Worm (Caenorhabditis elegans): ENCODE results near the gene F59A6.13.

Gene F59A6.13

DNA sequence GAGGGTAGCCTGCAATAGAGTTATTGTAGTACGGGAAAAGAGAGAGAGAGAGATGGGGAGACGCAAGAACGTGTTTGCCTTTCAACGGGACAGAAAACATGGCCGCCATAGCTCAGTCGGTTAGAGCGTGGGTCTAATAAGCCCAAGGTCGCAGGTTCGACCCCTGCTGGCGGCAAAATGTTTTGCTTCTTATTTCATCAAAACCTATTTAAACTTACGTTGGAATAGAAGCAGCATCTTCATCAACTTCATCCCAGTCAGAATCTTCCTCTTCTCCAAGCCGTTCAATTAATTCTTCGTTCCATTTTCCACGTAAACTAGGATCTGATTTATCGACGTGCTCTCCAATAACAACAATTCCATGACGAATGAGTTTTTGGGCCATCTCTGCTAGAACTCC, 10.1 kb downstream of the F59A6.13 start:
- TF ChIP-seq nhr-11 (tag; optimal IDR thresholded peaks at IDR 0.05), result no peak
- TF ChIP-seq dmd-4 (tag; optimal IDR thresholded peaks at IDR 0.05), result no peak
- TF ChIP-seq nhr-129 (tag; optimal IDR thresholded peaks at IDR 0.05), result peak; percentile 81
- peak; percentile 36 for TF ChIP-seq nhr-21 (tag; optimal IDR thresholded peaks at IDR 0.05)
- TF ChIP-seq lin-13 (GFP tag; optimal IDR thresholded peaks at IDR 0.05), result peak; percentile 13
- TF ChIP-seq sma-3 (GFP tag; optimal IDR thresholded peaks at IDR 0.05), result peak; percentile 50
- peak; percentile 59 for TF ChIP-seq fos-1 (tag; optimal IDR thresholded peaks at IDR 0.05)
- peak; percentile 70 for TF ChIP-seq F13H6.1 (tag; optimal IDR thresholded peaks at IDR 0.05)
- TF ChIP-seq nhr-25 (tag; optimal IDR thresholded peaks at IDR 0.05), result peak; percentile 1
- TF ChIP-seq snpc-4 (tag; optimal IDR thresholded peaks at IDR 0.05), result peak; percentile 7
- TF ChIP-seq elt-1 (tag; optimal IDR thresholded peaks at IDR 0.05), result no peak
- TF ChIP-seq unc-55 (GFP tag; optimal IDR thresholded peaks at IDR 0.05), result peak; percentile 55
- peak; percentile 54 for TF ChIP-seq gmeb-1 (tag; optimal IDR thresholded peaks at IDR 0.05)
- peak; percentile 32 for TF ChIP-seq egl-27 (tag; optimal IDR thresholded peaks at IDR 0.05)
- peak in 1 of 2 experiments; percentile 10 for TF ChIP-seq mdl-1 (tag; optimal IDR thresholded peaks at IDR 0.05)
- TF ChIP-seq R02D3.7 (tag; optimal IDR thresholded peaks at IDR 0.05), result no peak
- TF ChIP-seq lsy-2 (tag; optimal IDR thresholded peaks at IDR 0.05), result peak; percentile 32 to 59
- TF ChIP-seq C34F6.9 (tag; optimal IDR thresholded peaks at IDR 0.05), result peak; percentile 34
- TF ChIP-seq sma-9 (GFP tag; optimal IDR thresholded peaks at IDR 0.05), result peak; percentile 26
- no peak for TF ChIP-seq sma-9 (tag; optimal IDR thresholded peaks at IDR 0.05)
- TF ChIP-seq lin-11 (tag; optimal IDR thresholded peaks at IDR 0.05), result peak; percentile 11
- TF ChIP-seq ceh-16 (tag; optimal IDR thresholded peaks at IDR 0.05), result peak; percentile 13
- no peak for TF ChIP-seq alr-1 (tag; optimal IDR thresholded peaks at IDR 0.05)
- no peak for TF ChIP-seq skn-1 (tag; optimal IDR thresholded peaks at IDR 0.05)

DNA sequence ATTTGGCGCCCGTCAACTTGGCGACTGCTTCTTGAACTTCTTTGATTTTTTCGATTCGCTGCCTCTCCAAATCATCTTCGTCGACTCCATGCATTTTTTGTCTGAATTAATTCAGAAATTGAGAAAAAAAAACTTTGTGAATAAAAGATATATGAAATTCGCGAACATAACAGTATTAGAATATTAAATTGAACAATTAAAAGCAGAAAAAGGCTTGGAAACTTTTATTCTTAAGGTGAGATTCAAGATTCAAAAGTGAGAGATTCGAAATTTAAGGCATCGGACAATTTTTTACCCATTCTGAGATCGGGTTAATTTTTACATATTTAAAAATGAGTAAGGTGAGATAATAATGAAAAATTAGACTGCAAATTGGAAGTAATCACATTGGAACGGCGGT, 11.3 kb downstream of the F59A6.13 start, which contains the start of gene F33G12.3:
F33G12.3 (minus strand) TSS at position 101 of the 400 bp plus-strand sequence.
- no peak for TF ChIP-seq elt-1 (tag; optimal IDR thresholded peaks at IDR 0.05)
- no peak for TF ChIP-seq ceh-16 (tag; optimal IDR thresholded peaks at IDR 0.05)
- TF ChIP-seq mdl-1 (tag; optimal IDR thresholded peaks at IDR 0.05), result no peak
- TF ChIP-seq ceh-82 (tag; optimal IDR thresholded peaks at IDR 0.05), result no peak
- TF ChIP-seq unc-55 (GFP tag; optimal IDR thresholded peaks at IDR 0.05), result no peak
- TF ChIP-seq nhr-6 (tag; optimal IDR thresholded peaks at IDR 0.05), result no peak

DNA sequence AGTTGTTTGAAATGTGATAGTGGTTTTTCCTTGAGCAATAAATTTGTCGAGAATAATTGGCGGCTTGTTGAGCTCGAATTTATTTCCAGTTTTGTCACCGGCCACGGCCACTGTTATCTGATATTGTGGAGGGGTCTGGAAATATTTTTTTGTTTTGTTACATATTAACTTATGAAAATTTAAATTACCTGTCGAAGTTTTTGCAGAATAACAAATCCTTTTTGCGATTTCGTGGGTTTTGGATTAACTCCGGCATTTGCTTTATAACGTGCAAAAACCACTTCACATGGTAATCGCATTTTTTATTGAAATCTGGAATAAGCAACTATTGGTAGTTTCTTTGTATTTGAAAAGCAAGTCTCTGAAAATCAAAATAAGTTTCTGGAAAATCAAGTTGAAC, 13.5 kb downstream of the F59A6.13 start, which contains the start of gene lrr-1:
lrr-1 (minus strand) TSS at position 312 of the 400 bp plus-strand sequence.
- no peak for TF ChIP-seq nhr-23 (tag; optimal IDR thresholded peaks at IDR 0.05)
- no peak for TF ChIP-seq unc-55 (GFP tag; optimal IDR thresholded peaks at IDR 0.05)
- TF ChIP-seq peb-1 (tag; optimal IDR thresholded peaks at IDR 0.05), result no peak
- no peak for TF ChIP-seq nhr-129 (tag; optimal IDR thresholded peaks at IDR 0.05)
- TF ChIP-seq gmeb-1 (tag; optimal IDR thresholded peaks at IDR 0.05), result no peak
- TF ChIP-seq Y55F3AM.14 (GFP tag; optimal IDR thresholded peaks at IDR 0.05), result no peak
- TF ChIP-seq ZK546.5 (tag; optimal IDR thresholded peaks at IDR 0.05), result no peak

- no peak for TF ChIP-seq nhr-12 (tag; optimal IDR thresholded peaks at IDR 0.05)
- no peak for TF ChIP-seq unc-62 (GFP tag; optimal IDR thresholded peaks at IDR 0.05)
- no peak for TF ChIP-seq sma-9 (GFP tag; optimal IDR thresholded peaks at IDR 0.05)
- no peak for TF ChIP-seq sma-9 (tag; optimal IDR thresholded peaks at IDR 0.05)
- peak in 1 of 2 experiments; percentile 50 for TF ChIP-seq lsy-2 (tag; optimal IDR thresholded peaks at IDR 0.05)
- no peak for TF ChIP-seq ama-1 (optimal IDR thresholded peaks at IDR 0.05)
- peak; percentile 13 for TF ChIP-seq unc-55 (GFP tag; optimal IDR thresholded peaks at IDR 0.05)
- TF ChIP-seq fos-1 (tag; optimal IDR thresholded peaks at IDR 0.05), result no peak
- no peak for TF ChIP-seq ZK546.5 (tag; optimal IDR thresholded peaks at IDR 0.05)
- TF ChIP-seq dmd-4 (tag; optimal IDR thresholded peaks at IDR 0.05), result no peak
- peak; percentile 34 for TF ChIP-seq crh-2 (tag; optimal IDR thresholded peaks at IDR 0.05)
- TF ChIP-seq C34F6.9 (tag; optimal IDR thresholded peaks at IDR 0.05), result peak; percentile 28
- TF ChIP-seq F13H6.1 (tag; optimal IDR thresholded peaks at IDR 0.05), result no peak
- peak; percentile 19 for TF ChIP-seq nhr-129 (tag; optimal IDR thresholded peaks at IDR 0.05)
- no peak for TF ChIP-seq mbf-1 (tag; optimal IDR thresholded peaks at IDR 0.05)
- TF ChIP-seq mdl-1 (tag; optimal IDR thresholded peaks at IDR 0.05), result no peak
- TF ChIP-seq snpc-4 (tag; optimal IDR thresholded peaks at IDR 0.05), result no peak
- no peak for TF ChIP-seq Y55F3AM.14 (GFP tag; optimal IDR thresholded peaks at IDR 0.05)
- no peak for TF ChIP-seq ztf-4 (tag; optimal IDR thresholded peaks at IDR 0.05)
- no peak for TF ChIP-seq nhr-21 (tag; optimal IDR thresholded peaks at IDR 0.05)
- TF ChIP-seq nhr-11 (tag; optimal IDR thresholded peaks at IDR 0.05), result no peak
- no peak for TF ChIP-seq ztf-1 (GFP tag; conservative IDR thresholded peaks at IDR 0.05)
- no peak for TF ChIP-seq nhr-10 (tag; optimal IDR thresholded peaks at IDR 0.05)
- no peak for TF ChIP-seq nhr-6 (tag; optimal IDR thresholded peaks at IDR 0.05)
- TF ChIP-seq gmeb-1 (tag; optimal IDR thresholded peaks at IDR 0.05), result no peak
- TF ChIP-seq R02D3.7 (tag; optimal IDR thresholded peaks at IDR 0.05), result no peak
These were observed 17.3 kb downstream of the F59A6.13 start, which contains the start of gene golg-2 for ce11 chrII:5039912-5040311. TSS of gene golg-2 (minus strand) at chrII:5040091.

All from whole organism, L2 larva.